Worm (Caenorhabditis elegans) whole organism, midembryonic: ENCODE data around the gene tsct-1.

Experiments used
- cog-1 ChIP-seq: sonication (generic microtip); optimal IDR thresholded peaks from 2 replicates; lab custom pipeline; 2016; ENCODE audit warnings: missing genetic modification characterization, missing compliant biosample characterization
- flt-1 ChIP-seq: fragments of 200-800 bp; sonication (Bioruptor generic); IDR thresholded peaks from 2 replicates; pipeline ENCODE4 v1.3.6; 2022; ENCODE audit warnings: missing genetic modification characterization, missing compliant biosample characterization
- med-1 ChIP-seq: sonication (generic microtip); optimal IDR thresholded peaks from 2 replicates; lab custom pipeline; 2017; ENCODE audit warnings: missing genetic modification characterization, mild to moderate bottlenecking, missing compliant biosample characterization, antibody characterized with exemption, missing genetic modification reagents; ENCODE audit not compliant: insufficient read depth
- ref-1 ChIP-seq: fragments of 200-800 bp; sonication (Bioruptor generic); conservative IDR thresholded peaks from 2 replicates; pipeline ENCODE4 v1.3.6; 2022; ENCODE audit warnings: missing genetic modification reagents, missing genetic modification characterization, missing compliant biosample characterization
- tab-1 ChIP-seq: fragments of 200-800 bp; sonication (Bioruptor generic); IDR thresholded peaks from 2 replicates; pipeline ENCODE4 v1.3.6; 2022; ENCODE audit warnings: missing genetic modification characterization, missing compliant biosample characterization
- ztf-23 ChIP-seq: fragments of 200-800 bp; sonication (Bioruptor generic); IDR thresholded peaks from 2 replicates; pipeline ENCODE4 v1.3.6; 2022; ENCODE audit warnings: missing genetic modification reagents, missing genetic modification characterization, missing compliant biosample characterization

ce11 chrX:12404729-12405128 lies 29.2 kb upstream of the tsct-1 start:
- TF ChIP-seq med-1 (no peak), tab-1 (GFP tag; lab: Robert Waterston, UW) (no peak), flt-1 (GFP tag; lab: Robert Waterston, UW) (no peak), ztf-23 (GFP tag; lab: Robert Waterston, UW) (no peak), cog-1 (tag; lab: Kevin White, UChicago) (no peak), ref-1 (GFP tag; lab: Robert Waterston, UW) (no peak)
